Worm (Caenorhabditis elegans) whole organism, midembryonic: ENCODE data around the gene F53F4.16.

ENCODE experiments used
- med-1 ChIP-seq: sonication (generic microtip); optimal IDR thresholded peaks from 2 replicates; lab custom pipeline; 2017; ENCODE audit warnings: missing genetic modification characterization, mild to moderate bottlenecking, missing compliant biosample characterization, antibody characterized with exemption, missing genetic modification reagents; ENCODE audit not compliant: insufficient read depth
- ref-1 ChIP-seq: fragments of 200-800 bp; sonication (Bioruptor generic); conservative IDR thresholded peaks from 2 replicates; pipeline ENCODE4 v1.3.6; 2022; ENCODE audit warnings: missing genetic modification reagents, missing genetic modification characterization, missing compliant biosample characterization
- tab-1 ChIP-seq: fragments of 200-800 bp; sonication (Bioruptor generic); IDR thresholded peaks from 2 replicates; pipeline ENCODE4 v1.3.6; 2022; ENCODE audit warnings: missing genetic modification characterization, missing compliant biosample characterization
- ztf-29 ChIP-seq: fragments of 200-800 bp; sonication (Bioruptor generic); IDR thresholded peaks from 2 replicates; pipeline ENCODE4 v1.3.6; 2022; ENCODE audit warnings: missing genetic modification reagents, missing genetic modification characterization, missing compliant biosample characterization

- TF ChIP-seq tab-1 (no peak), med-1 (GFP tag; lab: Kevin White, UChicago) (no peak), ref-1 (GFP tag; lab: Robert Waterston, UW) (no peak), ztf-29 (GFP tag; lab: Robert Waterston, UW) (no peak)
Measured at ce11 chrV:13659219-13659618, 37.6 kb upstream of the F53F4.16 start.
